Fruit fly (Drosophila melanogaster): ENCODE measurements around the gene Ipp.

Ipp gene

DNA sequence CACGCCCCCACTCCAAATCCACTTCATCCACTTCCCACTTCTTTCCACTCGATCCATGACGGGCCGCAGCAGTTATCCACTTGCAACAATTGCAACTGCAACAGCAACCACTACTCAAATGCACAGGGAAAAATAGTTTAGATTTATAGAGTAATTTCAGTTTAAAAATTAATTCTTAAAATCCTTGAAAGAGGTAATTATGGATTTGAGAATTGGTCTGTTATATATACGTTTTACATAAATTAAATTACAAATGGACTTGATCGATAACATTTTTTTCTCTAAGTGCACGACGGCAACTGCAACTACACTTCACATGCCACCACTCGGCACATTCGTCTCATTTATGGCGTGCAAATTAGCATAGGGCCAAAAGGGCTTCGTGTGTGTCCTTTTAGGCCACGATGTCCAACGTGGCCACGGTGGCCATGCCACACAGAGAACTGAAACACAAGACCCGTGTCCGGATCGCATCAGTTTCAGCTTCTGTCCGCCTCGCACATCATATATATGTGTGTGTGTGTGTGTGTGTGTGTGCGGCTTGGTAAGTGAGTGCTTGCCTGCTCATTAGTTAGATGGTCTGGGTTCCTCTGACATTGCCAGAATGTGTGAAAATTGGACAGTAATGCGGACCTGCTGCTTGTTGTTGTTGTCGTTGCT is 26.5 kb downstream of the Ipp start (continued):
- TF ChIP-seq chn (GFP tag; optimal IDR thresholded peaks at IDR 0.05) (peak; percentile 70), nmo (GFP tag; optimal IDR thresholded peaks at IDR 0.05) (peak; percentile 79), Poxn (GFP tag; IDR thresholded peaks at IDR 0.05) (no peak), CG6689 (GFP tag; IDR thresholded peaks at IDR 0.05) (peak; percentile 75), CG9727 (GFP tag; optimal IDR thresholded peaks at IDR 0.05) (peak; percentile 92), NC2β (GFP tag; optimal IDR thresholded peaks at IDR 0.05) (peak; percentile 77), CG9817 (tag; optimal IDR thresholded peaks at IDR 0.05) (peak; percentile 26), bowl (GFP tag; IDR thresholded peaks at IDR 0.05) (no peak), ci (GFP tag; IDR thresholded peaks at IDR 0.05) (peak; percentile 78), CG12659 (GFP tag; optimal IDR thresholded peaks at IDR 0.05) (peak; percentile 19), Hr39 (optimal IDR thresholded peaks at IDR 0.05) (no peak), CG7928 (GFP tag; optimal IDR thresholded peaks at IDR 0.05) (no peak), CG18011 (GFP tag; optimal IDR thresholded peaks at IDR 0.05) (peak; percentile 34), CG4328 (GFP tag; optimal IDR thresholded peaks at IDR 0.05) (no peak), CG18599 (GFP tag; optimal IDR thresholded peaks at IDR 0.05) (peak; percentile 32), peb (GFP tag; IDR thresholded peaks at IDR 0.05) (0 out of 2 replicates have a peak, but pooled peaks have one; percentile 41), Optix (GFP tag; IDR thresholded peaks at IDR 0.05) (peak; percentile 48; the same call in 1 of the 3 replicates), wek (GFP tag; optimal IDR thresholded peaks at IDR 0.05) (no peak), Spps (tag; optimal IDR thresholded peaks at IDR 0.05) (peak; percentile 72), CG15514 (GFP tag; optimal IDR thresholded peaks at IDR 0.05) (no peak), B-H2 (GFP tag; optimal IDR thresholded peaks at IDR 0.05) (no peak), Hand (GFP tag; optimal IDR thresholded peaks at IDR 0.05) (no peak), br (optimal IDR thresholded peaks at IDR 0.05) (no peak), CG11696 (GFP tag; IDR thresholded peaks at IDR 0.05) (peak; percentile 63; the same call in 1 of the 2 replicates), Lpt (GFP tag; optimal IDR thresholded peaks at IDR 0.05) (no peak), stc (GFP tag; IDR thresholded peaks at IDR 0.05) (peak; percentile 48; the same call in 1 of the 2 replicates), Mrtf (GFP tag; IDR thresholded peaks at IDR 0.05) (no peak), CG6791 (GFP tag; IDR thresholded peaks at IDR 0.05; ENCODE audit: partially characterized antibody) (no peak), Med (GFP tag) (peak; percentile 76), CG14014 (GFP tag; IDR thresholded peaks at IDR 0.05) (0 out of 2 replicates have a peak, but pooled peaks have one; percentile 54), CG11504 (tag; optimal IDR thresholded peaks at IDR 0.05) (peak; percentile 78), CHES-1-like (GFP tag; optimal IDR thresholded peaks at IDR 0.05) (peak; percentile 26), zf30C (GFP tag; optimal IDR thresholded peaks at IDR 0.05) (peak; percentile 82), Hmx (GFP tag; optimal IDR thresholded peaks at IDR 0.05) (no peak), crp (GFP tag; optimal IDR thresholded peaks at IDR 0.05) (no peak), sr (GFP tag; IDR thresholded peaks at IDR 0.05) (no peak), HmgD (GFP tag; optimal IDR thresholded peaks at IDR 0.05) (no peak), D (optimal IDR thresholded peaks at IDR 0.05) (no peak), D (GFP tag; optimal IDR thresholded peaks at IDR 0.05) (peak; percentile 78), Sox100B (GFP tag; optimal IDR thresholded peaks at IDR 0.05) (peak; percentile 46), CG3163 (GFP tag; optimal IDR thresholded peaks at IDR 0.05) (no peak), CG32767 (GFP tag; IDR thresholded peaks at IDR 0.05) (peak; percentile 47; the same call in 1 of the 2 replicates), CG4820 (GFP tag; optimal IDR thresholded peaks at IDR 0.05) (peak; percentile 78), pfk (GFP tag; optimal IDR thresholded peaks at IDR 0.05) (peak; percentile 52), schlank (tag; optimal IDR thresholded peaks at IDR 0.05) (no peak), CG16813 (GFP tag; IDR thresholded peaks at IDR 0.05; ENCODE audit: partially characterized antibody) (no peak), CG10959 (GFP tag; IDR thresholded peaks at IDR 0.05) (peak; percentile 85), Gsc (GFP tag; IDR thresholded peaks at IDR 0.05) (no peak), CG8290 (GFP tag; optimal IDR thresholded peaks at IDR 0.05) (peak; percentile 53), CG8290 (tag; optimal IDR thresholded peaks at IDR 0.05) (peak; percentile 21 to 54), CG6272 (GFP tag; IDR thresholded peaks at IDR 0.05) (peak; percentile 36; the same call in 1 of the 2 replicates)
